1 fruit fly cellular context compared by ENCODE assay signal in the genomic region with DNA sequence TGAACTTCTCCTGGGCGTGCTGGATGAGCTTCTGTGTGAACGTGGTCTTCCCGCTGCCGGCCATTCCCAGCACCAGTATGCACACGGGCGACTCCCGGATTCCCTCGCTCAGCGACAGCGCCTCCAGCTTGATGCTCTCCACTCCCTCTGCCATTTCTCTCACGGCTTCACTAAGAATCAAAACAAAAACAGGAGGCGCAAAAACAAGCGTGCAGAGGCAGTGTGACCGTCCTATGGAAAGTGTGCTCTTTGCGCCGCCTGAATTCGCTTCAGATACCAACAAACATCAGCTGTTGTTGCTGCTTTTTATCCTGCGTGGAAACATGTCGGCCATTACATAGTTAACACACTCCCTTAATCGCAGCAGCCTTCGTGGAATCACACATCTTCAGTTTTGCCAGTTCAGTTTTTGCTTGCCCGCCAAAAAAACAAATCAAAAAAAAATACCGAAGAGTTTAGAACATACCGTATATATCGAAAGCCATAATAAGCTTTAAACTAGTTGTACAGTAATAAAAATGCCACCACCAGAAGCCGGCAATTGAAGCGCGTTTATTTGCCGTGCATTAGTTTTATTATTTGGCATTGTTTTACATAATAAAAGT.
TF ChIP-seq lines count a peak whose summit lies in the region.

A gene (minus strand): TSS at position 226 of the 605 bp plus-strand sequence.
A gene (plus strand): TSS at position 496 of the 605 bp plus-strand sequence.

TF ChIP-seq in whole organism, embryonic, 481 proteins besides CTCF, POLR2A, EP300 and RAD21 (continued from another document and continues in another):
- TF ChIP-seq Nf-YC (tag; optimal IDR thresholded peaks at IDR 0.05; lab: Kevin White, UChicago), result no peak
- no peak for TF ChIP-seq slp2 (GFP tag; optimal IDR thresholded peaks at IDR 0.05; lab: Kevin White, UChicago)
- no peak for TF ChIP-seq CG6272 (GFP tag; IDR thresholded peaks at IDR 0.05; lab: Robert Waterston, UW)
- no peak for TF ChIP-seq CG16779 (GFP tag; IDR thresholded peaks at IDR 0.05; lab: Robert Waterston, UW)
- TF ChIP-seq CG14441 (GFP tag; IDR thresholded peaks at IDR 0.05; lab: Robert Waterston, UW), result no peak
- TF ChIP-seq CG31365 (tag; optimal IDR thresholded peaks at IDR 0.05; lab: Kevin White, UChicago), result no peak
- 0 out of 3 replicates have a peak, but pooled peaks have one; percentile 15 for TF ChIP-seq CG6791 (GFP tag; IDR thresholded peaks at IDR 0.05; lab: Robert Waterston, UW; ENCODE audit: partially characterized antibody)
- peak; percentile 33 for TF ChIP-seq CoRest (tag; optimal IDR thresholded peaks at IDR 0.05; lab: Kevin White, UChicago)
- TF ChIP-seq CG2889 (GFP tag; IDR thresholded peaks at IDR 0.05; lab: Robert Waterston, UW), result no peak
- no peak for TF ChIP-seq CG11093 (GFP tag; IDR thresholded peaks at IDR 0.05; lab: Robert Waterston, UW)
- TF ChIP-seq gsb (GFP tag; IDR thresholded peaks at IDR 0.05; lab: Robert Waterston, UW), result no peak
- TF ChIP-seq CG1832 (GFP tag; optimal IDR thresholded peaks at IDR 0.05; lab: Kevin White, UChicago), result no peak
- no peak for TF ChIP-seq Antp (GFP tag; optimal IDR thresholded peaks at IDR 0.05; lab: Kevin White, UChicago)
- no peak for TF ChIP-seq gt (GFP tag; IDR thresholded peaks at IDR 0.05; lab: Robert Waterston, UW)
- TF ChIP-seq CG30020 (tag; optimal IDR thresholded peaks at IDR 0.05; lab: Kevin White, UChicago), result no peak
- TF ChIP-seq CG2116 (GFP tag; optimal IDR thresholded peaks at IDR 0.05; lab: Kevin White, UChicago), result peak; percentile 47
- TF ChIP-seq lov (optimal IDR thresholded peaks at IDR 0.05; lab: Kevin White, UChicago), result no peak
- no peak for TF ChIP-seq lov (GFP tag; IDR thresholded peaks at IDR 0.05; lab: Robert Waterston, UW)
- TF ChIP-seq CG6689 (GFP tag; IDR thresholded peaks at IDR 0.05; lab: Robert Waterston, UW), result no peak
- no peak for TF ChIP-seq CG12104 (GFP tag; optimal IDR thresholded peaks at IDR 0.05; lab: Kevin White, UChicago)
- TF ChIP-seq twi (tag; optimal IDR thresholded peaks at IDR 0.05; lab: Kevin White, UChicago), result no peak
- TF ChIP-seq CG16863 (GFP tag; optimal IDR thresholded peaks at IDR 0.05; lab: Kevin White, UChicago), result no peak
- no peak for TF ChIP-seq Abd-B (GFP tag; optimal IDR thresholded peaks at IDR 0.05; lab: Kevin White, UChicago)
- no peak for TF ChIP-seq al (GFP tag; IDR thresholded peaks at IDR 0.05; lab: Robert Waterston, UW)
- TF ChIP-seq rib (GFP tag; IDR thresholded peaks at IDR 0.05; lab: Robert Waterston, UW), result no peak
- no peak for TF ChIP-seq Ssrp (tag; optimal IDR thresholded peaks at IDR 0.05; lab: Kevin White, UChicago)
- TF ChIP-seq Nf-YA (GFP tag; IDR thresholded peaks at IDR 0.05; lab: Robert Waterston, UW), result no peak
- no peak for TF ChIP-seq CG17328 (GFP tag; IDR thresholded peaks at IDR 0.05; lab: Robert Waterston, UW)
- TF ChIP-seq CG7987 (GFP tag; optimal IDR thresholded peaks at IDR 0.05; lab: Kevin White, UChicago), result no peak
- TF ChIP-seq CG9817 (tag; optimal IDR thresholded peaks at IDR 0.05; lab: Kevin White, UChicago), result no peak
- TF ChIP-seq CG3847 (GFP tag; IDR thresholded peaks at IDR 0.05; lab: Robert Waterston, UW), result 0 out of 2 replicates have a peak, but pooled peaks have one; percentile 7
- no peak for TF ChIP-seq tll (GFP tag; optimal IDR thresholded peaks at IDR 0.05; lab: Kevin White, UChicago)
- TF ChIP-seq CG15601 (tag; optimal IDR thresholded peaks at IDR 0.05; lab: Kevin White, UChicago), result no peak
- peak; percentile 39 for TF ChIP-seq Lhr (GFP tag; optimal IDR thresholded peaks at IDR 0.05; lab: Kevin White, UChicago)
- TF ChIP-seq scrt (GFP tag; optimal IDR thresholded peaks at IDR 0.05; lab: Kevin White, UChicago), result no peak
- TF ChIP-seq mirr (GFP tag; optimal IDR thresholded peaks at IDR 0.05; lab: Kevin White, UChicago), result no peak
- TF ChIP-seq lbe (GFP tag; optimal IDR thresholded peaks at IDR 0.05; lab: Kevin White, UChicago), result no peak
- TF ChIP-seq Hr3 (GFP tag; optimal IDR thresholded peaks at IDR 0.05; lab: Kevin White, UChicago), result no peak
- no peak for TF ChIP-seq CG8089 (GFP tag; optimal IDR thresholded peaks at IDR 0.05; lab: Kevin White, UChicago)
- no peak for TF ChIP-seq ara (GFP tag; IDR thresholded peaks at IDR 0.05; lab: Robert Waterston, UW)
- no peak for TF ChIP-seq sob (GFP tag; IDR thresholded peaks at IDR 0.05; lab: Robert Waterston, UW)
- TF ChIP-seq shn (GFP tag; optimal IDR thresholded peaks at IDR 0.05; lab: Kevin White, UChicago), result no peak
- TF ChIP-seq btn (GFP tag; optimal IDR thresholded peaks at IDR 0.05; lab: Kevin White, UChicago), result no peak
- TF ChIP-seq tx (GFP tag; optimal IDR thresholded peaks at IDR 0.05; lab: Kevin White, UChicago), result no peak
- TF ChIP-seq CG15269 (tag; optimal IDR thresholded peaks at IDR 0.05; lab: Kevin White, UChicago), result no peak
- TF ChIP-seq CG42726 (GFP tag; IDR thresholded peaks at IDR 0.05; lab: Robert Waterston, UW; ENCODE audit: partially characterized antibody), result no peak
- peak; percentile 16 for TF ChIP-seq MESR4 (GFP tag; optimal IDR thresholded peaks at IDR 0.05; lab: Kevin White, UChicago)
- no peak for TF ChIP-seq fd64A (GFP tag; optimal IDR thresholded peaks at IDR 0.05; lab: Kevin White, UChicago)
- no peak for TF ChIP-seq CG5953 (GFP tag; IDR thresholded peaks at IDR 0.05; lab: Robert Waterston, UW)
- TF ChIP-seq CG9609 (GFP tag; optimal IDR thresholded peaks at IDR 0.05; lab: Kevin White, UChicago), result no peak
- no peak for TF ChIP-seq Oaz (GFP tag; IDR thresholded peaks at IDR 0.05; lab: Robert Waterston, UW)
- TF ChIP-seq CG17359 (tag; optimal IDR thresholded peaks at IDR 0.05; lab: Kevin White, UChicago), result no peak
- TF ChIP-seq Camta (GFP tag; optimal IDR thresholded peaks at IDR 0.05; lab: Kevin White, UChicago), result no peak
- no peak for TF ChIP-seq CG17612 (GFP tag; IDR thresholded peaks at IDR 0.05; lab: Robert Waterston, UW)
- TF ChIP-seq CG10654 (GFP tag; optimal IDR thresholded peaks at IDR 0.05; lab: Kevin White, UChicago), result no peak
- no peak for TF ChIP-seq Vsx1 (GFP tag; optimal IDR thresholded peaks at IDR 0.05; lab: Kevin White, UChicago)
- TF ChIP-seq CG2712 (tag; optimal IDR thresholded peaks at IDR 0.05; lab: Kevin White, UChicago), result peak; percentile 7
- peak; percentile 68 for TF ChIP-seq Scr (GFP tag; IDR thresholded peaks at IDR 0.05; lab: Robert Waterston, UW; ENCODE audit: partially characterized antibody)
- TF ChIP-seq CG3838 (GFP tag; optimal IDR thresholded peaks at IDR 0.05; lab: Kevin White, UChicago), result no peak
- TF ChIP-seq jumu (GFP tag; optimal IDR thresholded peaks at IDR 0.05; lab: Kevin White, UChicago), result peak; percentile 10
- peak; percentile 66 for TF ChIP-seq unc-4 (GFP tag; IDR thresholded peaks at IDR 0.05; lab: Robert Waterston, UW; ENCODE audit: partially characterized antibody)
- 0 out of 3 replicates have a peak, but pooled peaks have one; percentile 29 for TF ChIP-seq HLH4C (GFP tag; IDR thresholded peaks at IDR 0.05; lab: Robert Waterston, UW; ENCODE audit: partially characterized antibody)
- no peak for TF ChIP-seq Atf-2 (GFP tag; optimal IDR thresholded peaks at IDR 0.05; lab: Kevin White, UChicago)
- no peak for TF ChIP-seq klu (GFP tag; IDR thresholded peaks at IDR 0.05; lab: Robert Waterston, UW)
- no peak for TF ChIP-seq crol (GFP tag; IDR thresholded peaks at IDR 0.05; lab: Robert Waterston, UW)
- TF ChIP-seq CG18599 (GFP tag; optimal IDR thresholded peaks at IDR 0.05; lab: Kevin White, UChicago), result no peak
- TF ChIP-seq Gsc (GFP tag; IDR thresholded peaks at IDR 0.05; lab: Robert Waterston, UW), result no peak
- TF ChIP-seq cwo (GFP tag; optimal IDR thresholded peaks at IDR 0.05; lab: Kevin White, UChicago), result no peak
- TF ChIP-seq lilli (GFP tag; optimal IDR thresholded peaks at IDR 0.05; lab: Kevin White, UChicago), result no peak
- no peak for TF ChIP-seq Fer3 (tag; optimal IDR thresholded peaks at IDR 0.05; lab: Kevin White, UChicago)
- TF ChIP-seq CG6765 (GFP tag; optimal IDR thresholded peaks at IDR 0.05; lab: Kevin White, UChicago), result no peak
- TF ChIP-seq CG17385 (GFP tag; optimal IDR thresholded peaks at IDR 0.05; lab: Kevin White, UChicago), result no peak
- TF ChIP-seq MTF-1 (GFP tag; optimal IDR thresholded peaks at IDR 0.05; lab: Kevin White, UChicago; ENCODE audit: borderline replicate concordance), result no peak
- TF ChIP-seq Hr39 (optimal IDR thresholded peaks at IDR 0.05; lab: Kevin White, UChicago), result no peak
- TF ChIP-seq fd3F (GFP tag; optimal IDR thresholded peaks at IDR 0.05; lab: Kevin White, UChicago), result no peak
- TF ChIP-seq grau (tag; optimal IDR thresholded peaks at IDR 0.05; lab: Kevin White, UChicago), result peak; percentile 11
- TF ChIP-seq CG10543 (GFP tag; optimal IDR thresholded peaks at IDR 0.05; lab: Kevin White, UChicago), result no peak
- TF ChIP-seq gro (GFP tag; optimal IDR thresholded peaks at IDR 0.05; lab: Kevin White, UChicago), result no peak
- no peak for TF ChIP-seq Hand (GFP tag; optimal IDR thresholded peaks at IDR 0.05; lab: Kevin White, UChicago)
- TF ChIP-seq Gug (GFP tag; IDR thresholded peaks at IDR 0.05; lab: Robert Waterston, UW), result no peak
- no peak for TF ChIP-seq Dek (tag; optimal IDR thresholded peaks at IDR 0.05; lab: Kevin White, UChicago)
- TF ChIP-seq Sry-δ (GFP tag; optimal IDR thresholded peaks at IDR 0.05; lab: Kevin White, UChicago), result peak; percentile 86
- no peak for TF ChIP-seq esg (GFP tag; conservative IDR thresholded peaks at IDR 0.05; lab: Robert Waterston, UW)
- no peak for TF ChIP-seq CG8478 (optimal IDR thresholded peaks at IDR 0.05; lab: Kevin White, UChicago)
- no peak for TF ChIP-seq Ada2b (GFP tag; IDR thresholded peaks at IDR 0.05; lab: Robert Waterston, UW)
- TF ChIP-seq CG4707 (GFP tag; optimal IDR thresholded peaks at IDR 0.05; lab: Kevin White, UChicago), result no peak
- no peak for TF ChIP-seq amos (GFP tag; IDR thresholded peaks at IDR 0.05; lab: Robert Waterston, UW; ENCODE audit: partially characterized antibody)
- no peak for TF ChIP-seq CG7786 (GFP tag; optimal IDR thresholded peaks at IDR 0.05; lab: Kevin White, UChicago)
- no peak for TF ChIP-seq dati (GFP tag; IDR thresholded peaks at IDR 0.05; lab: Robert Waterston, UW)
- peak; percentile 5 for TF ChIP-seq CG10147 (GFP tag; optimal IDR thresholded peaks at IDR 0.05; lab: Kevin White, UChicago)
- TF ChIP-seq CG7928 (GFP tag; optimal IDR thresholded peaks at IDR 0.05; lab: Kevin White, UChicago), result peak; percentile 26
- no peak for TF ChIP-seq CG12942 (GFP tag; optimal IDR thresholded peaks at IDR 0.05; lab: Kevin White, UChicago)
- TF ChIP-seq CG33213 (GFP tag; optimal IDR thresholded peaks at IDR 0.05; lab: Kevin White, UChicago), result no peak
- TF ChIP-seq Ets97D (GFP tag; optimal IDR thresholded peaks at IDR 0.05; lab: Kevin White, UChicago), result no peak
- no peak for TF ChIP-seq CG4360 (GFP tag; IDR thresholded peaks at IDR 0.05; lab: Robert Waterston, UW)
- no peak for TF ChIP-seq Stat92E (GFP tag; optimal IDR thresholded peaks at IDR 0.05; lab: Kevin White, UChicago)
- no peak for TF ChIP-seq seq (GFP tag; IDR thresholded peaks at IDR 0.05; lab: Robert Waterston, UW)
- no peak for TF ChIP-seq Deaf1 (tag; optimal IDR thresholded peaks at IDR 0.05; lab: Kevin White, UChicago)
- TF ChIP-seq Side (GFP tag; optimal IDR thresholded peaks at IDR 0.05; lab: Kevin White, UChicago), result no peak
- peak; percentile 52 for TF ChIP-seq trem (tag; optimal IDR thresholded peaks at IDR 0.05; lab: Kevin White, UChicago)
- TF ChIP-seq da (GFP tag; optimal IDR thresholded peaks at IDR 0.05; lab: Kevin White, UChicago), result no peak
- no peak for TF ChIP-seq CG13424 (tag; optimal IDR thresholded peaks at IDR 0.05; lab: Kevin White, UChicago)
- TF ChIP-seq Hmx (GFP tag; optimal IDR thresholded peaks at IDR 0.05; lab: Kevin White, UChicago), result no peak
- TF ChIP-seq Mes4 (GFP tag; optimal IDR thresholded peaks at IDR 0.05; lab: Kevin White, UChicago), result no peak
- no peak for TF ChIP-seq HLH54F (GFP tag; optimal IDR thresholded peaks at IDR 0.05; lab: Kevin White, UChicago)
- TF ChIP-seq Doc2 (GFP tag; IDR thresholded peaks at IDR 0.05; lab: Robert Waterston, UW), result no peak
- peak; percentile 36 for TF ChIP-seq hkb (optimal IDR thresholded peaks at IDR 0.05; lab: Kevin White, UChicago)
- no peak for TF ChIP-seq hkb (GFP tag; IDR thresholded peaks at IDR 0.05; lab: Robert Waterston, UW)
- 0 out of 2 replicates have a peak, but pooled peaks have one; percentile 10 for TF ChIP-seq Adf1 (GFP tag; IDR thresholded peaks at IDR 0.05; lab: Robert Waterston, UW)
- TF ChIP-seq mld (GFP tag; IDR thresholded peaks at IDR 0.05; lab: Robert Waterston, UW; ENCODE audit: partially characterized antibody), result no peak
- TF ChIP-seq CG17912 (GFP tag; optimal IDR thresholded peaks at IDR 0.05; lab: Kevin White, UChicago), result no peak
- no peak for TF ChIP-seq Elba2 (GFP tag; optimal IDR thresholded peaks at IDR 0.05; lab: Kevin White, UChicago)
- no peak for TF ChIP-seq dan (GFP tag; IDR thresholded peaks at IDR 0.05; lab: Robert Waterston, UW)
- TF ChIP-seq Fer2 (tag; optimal IDR thresholded peaks at IDR 0.05; lab: Kevin White, UChicago), result no peak
- no peak for TF ChIP-seq CG14014 (GFP tag; IDR thresholded peaks at IDR 0.05; lab: Robert Waterston, UW)
- no peak for TF ChIP-seq ac (GFP tag; optimal IDR thresholded peaks at IDR 0.05; lab: Kevin White, UChicago)
- peak; percentile 45 for TF ChIP-seq CG14710 (tag; optimal IDR thresholded peaks at IDR 0.05; lab: Kevin White, UChicago)
- TF ChIP-seq CG2120 (GFP tag; optimal IDR thresholded peaks at IDR 0.05; lab: Kevin White, UChicago), result peak; percentile 14
- peak; percentile 95 for TF ChIP-seq CG5245 (GFP tag; optimal IDR thresholded peaks at IDR 0.05; lab: Kevin White, UChicago)
- TF ChIP-seq Xbp1 (GFP tag; optimal IDR thresholded peaks at IDR 0.05; lab: Kevin White, UChicago), result no peak
- TF ChIP-seq sd (tag; optimal IDR thresholded peaks at IDR 0.05; lab: Kevin White, UChicago), result no peak
- no peak for TF ChIP-seq CG15479 (GFP tag; optimal IDR thresholded peaks at IDR 0.05; lab: Kevin White, UChicago)
- TF ChIP-seq CG11696 (GFP tag; IDR thresholded peaks at IDR 0.05; lab: Robert Waterston, UW), result no peak
- TF ChIP-seq lmd (GFP tag; IDR thresholded peaks at IDR 0.05; lab: Robert Waterston, UW), result no peak
- TF ChIP-seq CG6254 (GFP tag; optimal IDR thresholded peaks at IDR 0.05; lab: Kevin White, UChicago), result no peak
- no peak for TF ChIP-seq yki (optimal IDR thresholded peaks at IDR 0.05; lab: Kevin White, UChicago)
- peak in 1 of 2 experiments; percentile 79 for TF ChIP-seq crp (GFP tag; optimal IDR thresholded peaks at IDR 0.05; lab: Kevin White, UChicago)
- TF ChIP-seq CG1529 (GFP tag; optimal IDR thresholded peaks at IDR 0.05; lab: Kevin White, UChicago), result no peak
- TF ChIP-seq CG12236 (GFP tag; optimal IDR thresholded peaks at IDR 0.05; lab: Kevin White, UChicago), result no peak
- peak; percentile 77 for TF ChIP-seq BEAF-32 (GFP tag; optimal IDR thresholded peaks at IDR 0.05; lab: Kevin White, UChicago)
